Worm (Caenorhabditis elegans) whole organism, mixed stage, embryonic: ENCODE results near the gene deg-1.

Experiments
- ceh-83 ChIP-seq: fragments of 200-800 bp; sonication (Bioruptor generic); optimal IDR thresholded peaks from 2 replicates; lab custom pipeline; 2018; ENCODE audit warnings: mild to moderate bottlenecking, missing genetic modification characterization, missing compliant biosample characterization
- cnd-1 ChIP-seq: fragments of 200-800 bp; sonication (Bioruptor generic); optimal IDR thresholded peaks from 2 replicates; lab custom pipeline; 2018; ENCODE audit warnings: mild to moderate bottlenecking, missing genetic modification characterization, missing compliant biosample characterization
- nhr-76 ChIP-seq: sonication (generic microtip); optimal IDR thresholded peaks from 2 replicates; lab custom pipeline; 2017; ENCODE audit warnings: missing biosample characterization, missing genetic modification characterization
- pha-4 ChIP-seq: fragments of 150-350 bp; optimal IDR thresholded peaks from 2 replicates; lab custom pipeline; 2018; ENCODE audit warnings: missing biosample characterization, missing genetic modification reagents, missing genetic modification characterization
- sptf-1 ChIP-seq: sonication (generic microtip); optimal IDR thresholded peaks from 2 replicates; lab custom pipeline; 2017; ENCODE audit warnings: mild to moderate bottlenecking, missing genetic modification characterization, moderate library complexity, missing compliant biosample characterization
- tbx-8 ChIP-seq: fragments of 200-800 bp; sonication (Bioruptor generic); optimal IDR thresholded peaks from 2 replicates; lab custom pipeline; 2018; ENCODE audit warnings: mild to moderate bottlenecking, missing genetic modification characterization, moderate library complexity, missing compliant biosample characterization

ce11 chrX:7823108-7823704 lies 70.3 kb downstream of the deg-1 start, which contains the start of gene eef-1A.2:
- peak; percentile 93 for TF ChIP-seq pha-4 (tag; lab: Kevin White, UChicago)
- peak; percentile 5 for TF ChIP-seq tbx-8 (GFP tag; lab: Kevin White, UChicago)
- peak; percentile 53 for TF ChIP-seq sptf-1
- peak; percentile 55 for TF ChIP-seq cnd-1
- TF ChIP-seq ceh-83 = no peak
- no peak for TF ChIP-seq nhr-76 (tag; lab: Kevin White, UChicago)
